Fruit fly (Drosophila melanogaster): Measurements from ENCODE around the gene CG31106.

Gene CG31106

DNA sequence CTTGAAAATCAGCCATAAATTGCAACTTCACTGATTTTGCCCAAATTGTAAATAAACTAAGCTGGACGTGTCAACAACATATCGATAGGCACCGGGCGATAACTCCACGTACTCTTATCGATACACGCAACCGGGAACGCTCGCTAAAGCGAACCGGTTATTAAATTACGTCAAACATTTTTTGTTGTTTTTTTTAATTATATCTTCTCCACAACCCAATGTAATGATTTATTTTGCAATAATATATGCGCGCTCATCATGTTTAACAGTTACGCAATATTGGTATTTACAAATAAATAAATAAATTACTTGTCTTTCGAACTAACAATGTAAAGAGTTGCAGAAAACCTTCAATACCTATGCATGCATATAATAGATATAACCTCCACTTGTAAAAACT is 974 bp upstream of the CG31106 start, which contains the start of gene Saysd1:
Saysd1 (minus strand) TSS at position 66 of the 400 bp plus-strand sequence.
- TF ChIP-seq zfh2 (GFP tag; optimal IDR thresholded peaks at IDR 0.05) (peak; percentile 10), Gug (GFP tag; IDR thresholded peaks at IDR 0.05) (peak; percentile 35; the same call in 1 of the 4 replicates), Rfx (GFP tag; IDR thresholded peaks at IDR 0.05) (peak; percentile 79), CG7963 (GFP tag; IDR thresholded peaks at IDR 0.05; ENCODE audit: partially characterized antibody) (peak; percentile 90), Abd-B (GFP tag; optimal IDR thresholded peaks at IDR 0.05) (no peak), PHDP (tag; optimal IDR thresholded peaks at IDR 0.05) (peak; percentile 7), pan (optimal IDR thresholded peaks at IDR 0.05) (no peak), pan (GFP tag; optimal IDR thresholded peaks at IDR 0.05 in 1 of 2, IDR thresholded peaks at IDR 0.05 in 1 of 2) (peak in 1 of 2 experiments; percentile 53), CG42726 (GFP tag; IDR thresholded peaks at IDR 0.05; ENCODE audit: partially characterized antibody) (peak; percentile 29; the same call in 1 of the 2 replicates), CG4360 (GFP tag; IDR thresholded peaks at IDR 0.05) (peak; percentile 53; the same call in 1 of the 2 replicates), CG10462 (GFP tag; optimal IDR thresholded peaks at IDR 0.05) (no peak), CG16813 (GFP tag; IDR thresholded peaks at IDR 0.05; ENCODE audit: partially characterized antibody) (peak; percentile 76), stwl (tag; optimal IDR thresholded peaks at IDR 0.05) (peak; percentile 83), CG43689 (GFP tag; IDR thresholded peaks at IDR 0.05) (no peak), CG17359 (tag; optimal IDR thresholded peaks at IDR 0.05) (peak; percentile 45), CG4282 (GFP tag; optimal IDR thresholded peaks at IDR 0.05) (no peak), HmgZ (tag; optimal IDR thresholded peaks at IDR 0.05) (peak; percentile 31), stc (GFP tag; IDR thresholded peaks at IDR 0.05) (peak; percentile 43; the same call in 1 of the 2 replicates), dysf (GFP tag; IDR thresholded peaks at IDR 0.05) (peak; percentile 45; the same call in 1 of the 3 replicates), Awh (GFP tag; IDR thresholded peaks at IDR 0.05) (peak; percentile 28; the same call in 1 of the 2 replicates), Opbp (GFP tag; IDR thresholded peaks at IDR 0.05; ENCODE audit: partially characterized antibody) (peak; percentile 85; the same call in 2 of the 3 replicates), mld (GFP tag; IDR thresholded peaks at IDR 0.05; ENCODE audit: partially characterized antibody) (peak; percentile 78; the same call in 2 of the 3 replicates), zfh1 (GFP tag; IDR thresholded peaks at IDR 0.05) (peak; percentile 45; the same call in 1 of the 3 replicates), Ets97D (GFP tag; optimal IDR thresholded peaks at IDR 0.05) (peak; percentile 26), tin (GFP tag; optimal IDR thresholded peaks at IDR 0.05) (peak; percentile 30), nerfin-1 (tag; optimal IDR thresholded peaks at IDR 0.05) (peak; percentile 12), Vsx1 (GFP tag; optimal IDR thresholded peaks at IDR 0.05) (peak; percentile 30), CG18599 (GFP tag; optimal IDR thresholded peaks at IDR 0.05) (peak; percentile 32), CG4424 (GFP tag; optimal IDR thresholded peaks at IDR 0.05) (peak; percentile 41), CG11085 (GFP tag; IDR thresholded peaks at IDR 0.05) (0 out of 2 replicates have a peak, but pooled peaks have one; percentile 8), Nf-YC (tag; optimal IDR thresholded peaks at IDR 0.05) (peak; percentile 5), Dbx (GFP tag; IDR thresholded peaks at IDR 0.05) (peak; percentile 45; the same call in 1 of the 3 replicates), CG14710 (tag; optimal IDR thresholded peaks at IDR 0.05) (peak; percentile 25), CG2129 (GFP tag; IDR thresholded peaks at IDR 0.05; ENCODE audit: partially characterized antibody) (peak; percentile 70), abd-A (tag; optimal IDR thresholded peaks at IDR 0.05) (no peak), CkIIα-i1 (GFP tag; IDR thresholded peaks at IDR 0.05) (no peak), hbn (GFP tag; IDR thresholded peaks at IDR 0.05; ENCODE audit: partially characterized antibody) (peak; percentile 78), esg (GFP tag; conservative IDR thresholded peaks at IDR 0.05) (no peak), CG15269 (tag; optimal IDR thresholded peaks at IDR 0.05) (no peak), CG4730 (GFP tag; IDR thresholded peaks at IDR 0.05) (peak; percentile 24; the same call in 1 of the 2 replicates), sna (GFP tag; IDR thresholded peaks at IDR 0.05; ENCODE audit: partially characterized antibody) (peak; percentile 88), Meics (GFP tag; optimal IDR thresholded peaks at IDR 0.05) (peak; percentile 44), gce (GFP tag; IDR thresholded peaks at IDR 0.05) (peak; percentile 32; the same call in 1 of the 3 replicates), pb (GFP tag; optimal IDR thresholded peaks at IDR 0.05) (peak; percentile 7), da (GFP tag; optimal IDR thresholded peaks at IDR 0.05) (no peak), wek (GFP tag; optimal IDR thresholded peaks at IDR 0.05) (peak; percentile 62), ara (GFP tag; IDR thresholded peaks at IDR 0.05) (0 out of 2 replicates have a peak, but pooled peaks have one; percentile 29), CG10267 (tag; optimal IDR thresholded peaks at IDR 0.05) (peak; percentile 16), nerfin-2 (GFP tag; IDR thresholded peaks at IDR 0.05; ENCODE audit: partially characterized antibody) (peak; percentile 71)

Data from whole organism, embryonic.